Worm (Caenorhabditis elegans) whole organism, late embryonic: ENCODE data around the gene fbxa-115.

Source experiments
- F13H6.1 ChIP-seq: sonication (generic microtip); optimal IDR thresholded peaks from 2 replicates; lab custom pipeline; 2016; ENCODE audit warnings: missing genetic modification characterization, missing compliant biosample characterization
- K02D7.2 ChIP-seq: sonication (generic microtip); optimal IDR thresholded peaks from 2 replicates; lab custom pipeline; 2017; ENCODE audit warnings: mild to moderate bottlenecking, missing genetic modification characterization, missing compliant biosample characterization
- T23F11.4 ChIP-seq: fragments of 200-800 bp; sonication (Bioruptor generic); optimal IDR thresholded peaks from 2 replicates; lab custom pipeline; 2018; ENCODE audit warnings: mild to moderate bottlenecking, missing genetic modification characterization, missing compliant biosample characterization
- Y22D7AL.16 ChIP-seq: sonication (generic microtip); optimal IDR thresholded peaks from 2 replicates; lab custom pipeline; 2016; ENCODE audit warnings: missing genetic modification characterization, missing compliant biosample characterization
- ceh-14 ChIP-seq: sonication (generic microtip); optimal IDR thresholded peaks from 2 replicates; lab custom pipeline; 2016; ENCODE audit warnings: missing genotype, missing genetic modification characterization, missing compliant biosample characterization
- ceh-18 ChIP-seq: sonication (generic microtip); optimal IDR thresholded peaks from 2 replicates; lab custom pipeline; 2016; ENCODE audit warnings: missing genetic modification characterization, missing compliant biosample characterization
- ceh-2 ChIP-seq: sonication (generic microtip); optimal IDR thresholded peaks from 2 replicates; lab custom pipeline; 2016; ENCODE audit warnings: missing genotype, missing genetic modification characterization, missing compliant biosample characterization
- ceh-22 ChIP-seq: sonication (generic microtip); optimal IDR thresholded peaks from 2 replicates; lab custom pipeline; 2017; ENCODE audit warnings: missing biosample characterization, missing genetic modification characterization
- ceh-31 ChIP-seq: sonication (generic microtip); optimal IDR thresholded peaks from 2 replicates; lab custom pipeline; 2016; ENCODE audit warnings: missing genetic modification characterization, missing compliant biosample characterization
- ceh-45 ChIP-seq: fragments of 200-800 bp; sonication (Bioruptor generic); IDR thresholded peaks from 2 replicates; pipeline ENCODE4 v1.3.6; 2022; ENCODE audit warnings: missing genetic modification reagents, missing genetic modification characterization, missing compliant biosample characterization
- dmd-4 ChIP-seq: sonication (generic microtip); optimal IDR thresholded peaks from 2 replicates; lab custom pipeline; 2016; ENCODE audit warnings: borderline replicate concordance, missing genetic modification characterization, missing compliant biosample characterization
- dve-1 ChIP-seq: sonication (generic microtip); optimal IDR thresholded peaks from 2 replicates; lab custom pipeline; 2017; ENCODE audit warnings: antibody characterized with exemption, mild to moderate bottlenecking, missing genetic modification characterization, missing compliant biosample characterization
- elt-4 ChIP-seq: sonication (generic microtip); optimal IDR thresholded peaks from 2 replicates; lab custom pipeline; 2016; ENCODE audit warnings: missing genetic modification characterization, missing compliant biosample characterization
- eyg-1 ChIP-seq: sonication (generic microtip); optimal IDR thresholded peaks from 2 replicates; lab custom pipeline; 2016; ENCODE audit warnings: missing genotype, missing genetic modification characterization, missing compliant biosample characterization
- fax-1 ChIP-seq: sonication (generic microtip); optimal IDR thresholded peaks from 2 replicates; lab custom pipeline; 2016; ENCODE audit warnings: missing genotype, missing genetic modification characterization, missing compliant biosample characterization
- fkh-10 ChIP-seq: fragments of 150-350 bp; optimal IDR thresholded peaks from 2 replicates; lab custom pipeline; 2014; ENCODE audit warnings: missing biosample characterization, missing genetic modification reagents, missing genetic modification characterization
- fkh-6 ChIP-seq: sonication (generic microtip); optimal IDR thresholded peaks from 2 replicates; lab custom pipeline; 2016; ENCODE audit warnings: missing genetic modification characterization, missing compliant biosample characterization
- hlh-6 ChIP-seq: sonication (generic microtip); optimal IDR thresholded peaks from 2 replicates; lab custom pipeline; 2016; ENCODE audit warnings: missing genotype, missing genetic modification characterization, missing compliant biosample characterization
- lim-6 ChIP-seq: sonication (generic microtip); optimal IDR thresholded peaks from 2 replicates; lab custom pipeline; 2016; ENCODE audit warnings: missing genetic modification characterization, missing compliant biosample characterization
- madf-2 ChIP-seq: sonication (generic microtip); optimal IDR thresholded peaks from 2 replicates; lab custom pipeline; 2017; ENCODE audit warnings: missing genetic modification characterization, missing compliant biosample characterization
- nhr-11 ChIP-seq: fragments of 150-350 bp; optimal IDR thresholded peaks from 2 replicates; lab custom pipeline; 2014; ENCODE audit warnings: missing biosample characterization, missing genetic modification characterization
- nhr-232 ChIP-seq: sonication (generic microtip); optimal IDR thresholded peaks from 2 replicates; lab custom pipeline; 2016; ENCODE audit warnings: missing genetic modification characterization, missing compliant biosample characterization
- npax-4 ChIP-seq: sonication (generic microtip); optimal IDR thresholded peaks from 2 replicates; lab custom pipeline; 2016; ENCODE audit warnings: missing genetic modification characterization, missing compliant biosample characterization
- odd-2 ChIP-seq: sonication (generic microtip); optimal IDR thresholded peaks from 2 replicates; lab custom pipeline; 2017; ENCODE audit warnings: antibody characterized with exemption, mild to moderate bottlenecking, missing genetic modification characterization, missing compliant biosample characterization
- pag-3 ChIP-seq: sonication (generic microtip); optimal IDR thresholded peaks from 2 replicates; lab custom pipeline; 2016; ENCODE audit warnings: missing compliant biosample characterization, missing genetic modification characterization, borderline replicate concordance
- pha-4 ChIP-seq: fragments of 150-350 bp; optimal IDR thresholded peaks from 2 replicates; lab custom pipeline; 2018; ENCODE audit warnings: missing biosample characterization, missing genetic modification reagents, missing genetic modification characterization
- pros-1 ChIP-seq: fragments of 150-350 bp; optimal IDR thresholded peaks from 2 replicates; lab custom pipeline; 2014; ENCODE audit warnings: missing biosample characterization, missing genetic modification reagents, missing genetic modification characterization
- ref-2 ChIP-seq: sonication (generic microtip); optimal IDR thresholded peaks from 2 replicates; lab custom pipeline; 2016; ENCODE audit warnings: missing genetic modification characterization, missing compliant biosample characterization
- sox-2 ChIP-seq: fragments of 200-800 bp; sonication (Bioruptor generic); IDR thresholded peaks from 2 replicates; pipeline ENCODE4 v1.3.6; 2022; ENCODE audit warnings: missing genetic modification reagents, missing genetic modification characterization, missing compliant biosample characterization
- syd-9 ChIP-seq: sonication (generic microtip); optimal IDR thresholded peaks from 2 replicates; lab custom pipeline; 2016; ENCODE audit warnings: mild to moderate bottlenecking, missing genetic modification characterization, moderate library complexity, missing compliant biosample characterization
- tbx-2 ChIP-seq: sonication (generic microtip); optimal IDR thresholded peaks from 2 replicates; lab custom pipeline; 2016; ENCODE audit warnings: missing genetic modification characterization, missing compliant biosample characterization
- ttx-3 ChIP-seq: sonication (generic microtip); optimal IDR thresholded peaks from 2 replicates; lab custom pipeline; 2016; ENCODE audit warnings: missing genetic modification reagents, missing genetic modification characterization, missing compliant biosample characterization
- zip-5 ChIP-seq: sonication (generic microtip); optimal IDR thresholded peaks from 2 replicates; lab custom pipeline; 2016; ENCODE audit warnings: missing genetic modification characterization, missing compliant biosample characterization
- ztf-16 ChIP-seq: sonication (generic microtip); optimal IDR thresholded peaks from 2 replicates; lab custom pipeline; 2017; ENCODE audit warnings: missing genetic modification characterization, missing compliant biosample characterization

Gene fbxa-115

DNA sequence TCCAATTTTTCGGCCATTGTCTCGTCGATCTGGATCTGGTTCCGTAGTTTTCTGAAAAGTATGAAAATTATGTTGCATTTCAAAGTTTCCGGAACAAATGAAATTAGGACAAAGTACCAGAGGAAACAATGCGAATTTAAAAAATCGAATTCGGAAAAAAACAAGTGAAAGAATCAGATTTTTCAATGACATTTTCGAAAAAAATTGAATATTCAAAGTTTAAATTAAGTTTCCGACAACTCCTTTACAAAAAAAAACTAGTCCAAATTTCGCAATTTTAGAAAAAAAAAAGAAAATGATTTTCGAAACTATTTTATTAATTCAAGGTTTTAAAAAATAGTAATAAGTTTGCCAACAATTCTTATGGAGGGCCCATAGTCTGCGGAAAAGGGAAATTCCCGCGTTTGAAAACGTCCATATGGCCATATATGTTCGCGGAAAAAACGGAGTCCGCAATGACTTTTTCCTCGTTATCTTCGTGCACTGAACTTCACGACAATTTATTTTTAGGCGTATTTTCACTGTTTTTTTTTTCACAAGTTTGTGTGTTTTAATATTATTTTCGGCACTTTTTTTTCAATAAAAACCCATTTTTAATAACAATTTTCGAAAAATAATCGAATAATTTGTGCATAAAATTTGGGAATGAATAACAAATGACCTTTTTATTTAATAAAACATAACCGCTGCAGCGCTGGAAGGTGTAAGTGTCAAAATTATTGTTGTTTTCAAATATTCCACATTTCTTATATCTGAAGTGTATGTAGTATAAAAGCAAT, at the start of gene fbxa-115, which contains the start of gene Y113G7B.27:
TSS of gene fbxa-115 (minus strand) at position 51 of the 779 bp plus-strand sequence.
TSS of gene Y113G7B.27 (plus strand) at position 729 of the 779 bp plus-strand sequence.
- no peak for TF ChIP-seq fax-1 (tag; lab: Kevin White, UChicago)
- TF ChIP-seq ceh-31, result no peak
- TF ChIP-seq pha-4 (tag; lab: Kevin White, UChicago), result no peak
- TF ChIP-seq elt-4, result no peak
- no peak for TF ChIP-seq syd-9 (tag; lab: Kevin White, UChicago)
- no peak for TF ChIP-seq hlh-6

DNA sequence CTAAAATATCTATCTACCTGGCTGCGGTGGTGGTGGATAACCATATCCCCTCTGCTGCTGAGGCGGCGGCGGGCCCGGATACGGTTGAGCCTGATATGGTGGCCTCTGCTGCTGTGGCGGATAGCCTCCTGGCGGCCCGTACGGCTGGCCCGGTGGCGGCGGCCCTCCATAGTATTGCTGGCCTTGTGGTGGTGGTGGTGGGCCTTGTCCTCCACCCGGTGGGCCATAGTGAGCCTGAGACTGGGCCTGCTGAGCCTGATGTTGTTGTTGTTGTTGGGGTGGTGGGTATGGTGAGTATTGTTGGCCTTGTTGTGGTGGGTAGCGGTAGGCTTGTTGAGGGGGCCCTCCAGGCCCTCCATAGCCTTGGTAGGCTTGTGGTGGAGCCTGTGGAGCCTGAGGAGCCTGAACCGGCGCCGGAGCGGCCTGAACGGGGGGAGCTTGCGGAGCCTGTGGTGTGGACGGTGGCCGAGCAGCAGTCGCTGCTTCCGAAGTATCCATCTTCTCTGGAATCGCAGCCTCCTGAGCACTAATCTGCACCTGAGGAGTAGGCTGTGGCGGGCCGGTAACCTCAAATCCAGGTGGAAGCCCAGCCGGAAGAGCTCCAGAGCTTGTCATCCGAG, 49.4 kb upstream of the fbxa-115 start:
- no peak for TF ChIP-seq ztf-16 (tag; lab: Kevin White, UChicago)
- TF ChIP-seq ref-2, result no peak
- no peak for TF ChIP-seq eyg-1 (tag; lab: Kevin White, UChicago)
- peak; percentile 5 for TF ChIP-seq ceh-31
- no peak for TF ChIP-seq pros-1
- TF ChIP-seq madf-2 (tag; lab: Kevin White, UChicago), result no peak
- peak; percentile 12 for TF ChIP-seq syd-9 (tag; lab: Kevin White, UChicago)
- no peak for TF ChIP-seq sox-2 (GFP tag; lab: Robert Waterston, UW)
- TF ChIP-seq T23F11.4 (GFP tag; lab: Kevin White, UChicago), result peak; percentile 11
- TF ChIP-seq pag-3 (tag; lab: Kevin White, UChicago), result peak; percentile 42
- no peak for TF ChIP-seq npax-4 (tag; lab: Kevin White, UChicago)

DNA sequence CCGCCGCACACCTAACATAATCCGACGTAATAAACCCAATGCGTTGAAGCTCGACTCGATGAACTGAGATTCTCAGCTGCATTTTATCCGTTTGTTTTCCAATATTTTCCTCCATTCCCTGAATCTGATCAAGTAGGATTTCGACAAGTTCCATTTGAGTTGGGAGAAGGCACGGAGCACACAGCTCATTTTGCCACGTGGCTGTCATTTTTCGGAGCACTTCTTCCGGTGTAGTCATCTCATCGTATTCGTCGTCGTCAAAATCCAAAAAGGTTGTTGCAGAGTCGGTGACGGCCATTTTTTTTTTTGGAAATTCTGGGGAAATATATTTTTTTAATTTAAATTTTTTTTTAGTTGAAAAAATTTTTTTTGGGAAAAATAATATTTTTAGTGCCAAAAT, 45.5 kb upstream of the fbxa-115 start, which contains the start of gene sld-5:
TSS of gene sld-5 (minus strand) at position 317 of the 400 bp plus-strand sequence.
- TF ChIP-seq F13H6.1 (tag; lab: Kevin White, UChicago) (no peak), tbx-2 (tag; lab: Kevin White, UChicago) (no peak), ceh-2 (tag; lab: Kevin White, UChicago) (no peak), ceh-22 (tag; lab: Kevin White, UChicago) (no peak), pha-4 (tag; lab: Kevin White, UChicago) (no peak), ceh-14 (tag; lab: Kevin White, UChicago) (no peak), nhr-232 (no peak)

DNA sequence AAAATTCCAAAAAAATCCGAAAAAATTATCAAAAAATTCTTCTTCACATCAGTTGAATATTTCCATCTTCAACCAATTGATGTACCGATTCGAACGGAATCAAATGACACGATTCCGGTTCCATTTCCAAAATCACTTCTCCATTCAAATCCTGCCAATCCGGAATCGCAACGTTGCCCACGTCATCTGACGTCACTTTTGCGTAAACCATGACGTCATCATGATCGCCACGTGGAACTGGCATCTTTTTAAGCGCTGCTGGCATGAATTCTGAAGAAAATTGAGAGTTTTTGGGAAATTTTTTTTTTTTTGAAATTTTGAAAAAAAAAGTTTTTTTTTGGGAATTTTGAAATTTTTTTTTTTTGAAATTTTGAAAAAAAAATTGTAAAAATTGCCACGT, 43.3 kb upstream of the fbxa-115 start:
- no peak for TF ChIP-seq fax-1 (tag; lab: Kevin White, UChicago)
- TF ChIP-seq elt-4, result no peak
- TF ChIP-seq odd-2 (tag; lab: Kevin White, UChicago), result no peak
- TF ChIP-seq dmd-4 (tag; lab: Kevin White, UChicago), result no peak
- TF ChIP-seq fkh-6 (tag; lab: Kevin White, UChicago), result no peak
- TF ChIP-seq ceh-31, result no peak
- TF ChIP-seq ceh-45 (GFP tag; lab: Robert Waterston, UW), result no peak
- TF ChIP-seq fkh-10, result no peak
- TF ChIP-seq zip-5 (tag; lab: Kevin White, UChicago), result no peak
- no peak for TF ChIP-seq ceh-18
- TF ChIP-seq madf-2 (tag; lab: Kevin White, UChicago), result no peak
- TF ChIP-seq ttx-3 (tag; lab: Kevin White, UChicago), result no peak
- no peak for TF ChIP-seq Y22D7AL.16
- TF ChIP-seq, all 69 proteins: peak for 0

DNA sequence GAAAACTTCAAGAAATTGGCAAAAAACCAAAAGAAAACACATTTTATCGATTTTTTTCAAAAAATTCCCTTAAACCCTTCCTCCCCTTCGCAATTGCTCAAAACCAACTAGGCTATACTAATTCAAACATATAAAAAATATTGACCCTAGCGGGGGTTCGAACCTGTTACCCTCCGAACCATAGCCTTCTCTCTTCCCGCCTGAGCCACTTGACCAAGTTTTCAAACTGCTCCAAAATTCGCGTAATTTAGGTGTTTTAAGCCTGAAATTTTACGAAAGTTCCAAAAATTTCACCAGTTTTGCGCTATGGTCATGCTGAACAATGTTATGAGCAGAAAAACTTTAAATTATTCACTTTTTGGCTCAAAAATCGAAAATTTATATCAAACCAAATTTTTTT, 42.5 kb upstream of the fbxa-115 start:
- no peak for TF ChIP-seq K02D7.2 (tag; lab: Kevin White, UChicago)

DNA sequence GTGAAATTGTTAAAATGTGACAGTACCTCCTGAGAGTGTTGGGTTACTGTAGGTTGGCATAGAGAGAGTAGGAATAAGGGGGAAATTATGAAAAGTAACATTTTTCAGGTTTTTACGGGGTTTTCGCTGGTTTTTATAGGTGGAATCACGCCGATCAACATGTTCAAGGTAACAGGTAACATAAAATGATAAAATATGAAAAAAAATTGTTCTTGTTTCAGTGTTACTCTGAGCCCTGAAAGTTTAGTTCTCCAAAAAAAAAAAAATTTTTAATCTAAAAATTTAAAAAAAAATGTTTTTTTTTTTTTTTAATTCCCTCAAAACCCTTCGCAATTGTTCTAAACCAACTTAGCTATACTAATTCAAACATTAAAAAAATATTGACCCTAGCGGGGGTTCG, 41.8 kb upstream of the fbxa-115 start, which contains the start of gene Y113G7B.15:
TSS of gene Y113G7B.15 (minus strand) at position 101 of the 400 bp plus-strand sequence.
- TF ChIP-seq ceh-31 (no peak), lim-6 (no peak), dve-1 (tag; lab: Kevin White, UChicago) (no peak), ceh-2 (tag; lab: Kevin White, UChicago) (no peak), nhr-11 (no peak)
